ENCODE assay signal across 1 worm cellular context in genomic region chrIV:9464345-9464783, ce11.
TF ChIP-seq lines count a peak whose summit lies in the region.

No protein-coding gene starts in this region.

TF ChIP-seq in whole organism, L1 larva, 84 proteins besides CTCF, POLR2A, EP300 and RAD21 (continued from another document):
- TF ChIP-seq dsc-1 (tag; optimal IDR thresholded peaks at IDR 0.05; lab: Kevin White, UChicago) (peak; percentile 21), lin-15B (tag; optimal IDR thresholded peaks at IDR 0.05; lab: Kevin White, UChicago) (no peak)
